Fruit fly (Drosophila melanogaster) whole organism, embryonic: Measurements from ENCODE around the gene Duox.

Experiments used
- Antp ChIP-seq: fragments of 200-800 bp; sonication (Bioruptor generic); optimal IDR thresholded peaks from 3 replicates; lab custom pipeline; 2016; ENCODE audit warnings: missing biosample characterization, missing genetic modification characterization
- Bteb2 ChIP-seq: fragments of 200-800 bp; sonication (Bioruptor generic); optimal IDR thresholded peaks from 2 replicates; lab custom pipeline; 2016; ENCODE audit warnings: missing biosample characterization, missing genetic modification characterization
- CG10209 ChIP-seq: fragments of 200-800 bp; sonication (Bioruptor generic); optimal IDR thresholded peaks from 3 replicates; lab custom pipeline; 2017; ENCODE audit warnings: missing biosample characterization, mild to moderate bottlenecking, missing genetic modification characterization, missing genetic modification reagents
- CG12769 ChIP-seq: fragments of 200-800 bp; sonication (Bioruptor generic); optimal IDR thresholded peaks from 2 replicates; lab custom pipeline; 2019; ENCODE audit warnings: missing biosample characterization, mild to moderate bottlenecking, missing genetic modification characterization, moderate library complexity
- CG13296 ChIP-seq: fragments of 200-800 bp; sonication (Bioruptor generic); optimal IDR thresholded peaks from 3 replicates; lab custom pipeline; 2018; ENCODE audit warnings: missing biosample characterization, mild to moderate bottlenecking, missing genetic modification characterization
- CG15514 ChIP-seq: fragments of 200-800 bp; sonication (Bioruptor generic); optimal IDR thresholded peaks from 3 replicates; lab custom pipeline; 2017; ENCODE audit warnings: missing biosample characterization, missing genetic modification characterization, mild to moderate bottlenecking, moderate library complexity, missing genetic modification reagents
- CG2129 ChIP-seq: fragments of 200-800 bp; sonication (Bioruptor generic); IDR thresholded peaks from 2 replicates; pipeline ENCODE4 v1.3.6; 2022; ENCODE audit warnings: missing biosample characterization, missing genetic modification characterization; ENCODE audit not compliant: partially characterized antibody
- CG2678 ChIP-seq: fragments of 200-800 bp; sonication (Bioruptor generic); optimal IDR thresholded peaks from 3 replicates; lab custom pipeline; 2019; ENCODE audit warnings: missing biosample characterization, mild to moderate bottlenecking, missing genetic modification characterization, moderate library complexity
- CG2712 ChIP-seq: fragments of 200-800 bp; optimal IDR thresholded peaks from 3 replicates; lab custom pipeline; 2019; ENCODE audit warnings: missing biosample characterization, mild to moderate bottlenecking, missing genetic modification characterization, moderate library complexity
- CG2889 ChIP-seq: fragments of 200-800 bp; sonication (Bioruptor generic); IDR thresholded peaks from 3 replicates; pipeline ENCODE4 v1.3.6; 2022; ENCODE audit warnings: missing biosample characterization, missing genetic modification characterization
- CG3065 ChIP-seq: fragments of 200-800 bp; sonication (Bioruptor generic); optimal IDR thresholded peaks from 2 replicates; lab custom pipeline; 2016; ENCODE audit warnings: missing biosample characterization, missing genetic modification characterization
- CG32767 ChIP-seq: fragments of 200-800 bp; sonication (Bioruptor generic); IDR thresholded peaks from 2 replicates; pipeline ENCODE4 v1.3.6; 2022; ENCODE audit warnings: missing biosample characterization, missing genetic modification characterization
- CG34422 ChIP-seq: fragments of 200-800 bp; sonication (Bioruptor generic); IDR thresholded peaks from 3 replicates; pipeline ENCODE4 v1.3.6; 2022; ENCODE audit warnings: missing biosample characterization, missing genetic modification characterization
- CG5180 ChIP-seq: fragments of 200-800 bp; sonication (Bioruptor generic); optimal IDR thresholded peaks from 3 replicates; lab custom pipeline; 2017; ENCODE audit warnings: missing biosample characterization, missing genetic modification characterization, mild to moderate bottlenecking, moderate library complexity, missing genetic modification reagents
- CG6813 ChIP-seq: fragments of 200-800 bp; sonication (Bioruptor generic); optimal IDR thresholded peaks from 2 replicates; lab custom pipeline; 2017; ENCODE audit warnings: missing biosample characterization, missing genetic modification characterization, mild to moderate bottlenecking, moderate library complexity, missing genetic modification reagents
- CG8281 ChIP-seq: fragments of 200-800 bp; sonication (Bioruptor generic); optimal IDR thresholded peaks from 2 replicates; lab custom pipeline; 2018; ENCODE audit warnings: missing biosample characterization, mild to moderate bottlenecking, missing genetic modification characterization, moderate library complexity
- Camta ChIP-seq: fragments of 200-800 bp; sonication (Bioruptor generic); optimal IDR thresholded peaks from 2 replicates; lab custom pipeline; 2016; ENCODE audit warnings: missing biosample characterization, missing genetic modification characterization
- Doc2 ChIP-seq: fragments of 200-800 bp; sonication (Bioruptor generic); IDR thresholded peaks from 2 replicates; pipeline ENCODE4 v1.3.6; 2022; ENCODE audit warnings: missing biosample characterization, missing genetic modification characterization
- Eip74EF ChIP-seq, 2 experiments: fragments of 200-800 bp in 1 of 2; fragments of >200 bp in 1 of 2; sonication (Bioruptor generic) in 1 of 2; optimal IDR thresholded peaks; 2 replicates each; lab custom pipeline; 2017 to 2019; ENCODE audit warnings: missing biosample characterization in 2 of 2, missing genetic modification characterization in 2 of 2, mild to moderate bottlenecking in 1 of 2, moderate library complexity in 1 of 2
- Elba2 ChIP-seq: fragments of 200-800 bp; sonication (Bioruptor generic); optimal IDR thresholded peaks from 3 replicates; lab custom pipeline; 2016; ENCODE audit warnings: missing biosample characterization, missing genetic modification characterization
- Lpt ChIP-seq: fragments of >200 bp; optimal IDR thresholded peaks from 2 replicates; lab custom pipeline; 2018; ENCODE audit warnings: missing biosample characterization, missing genetic modification characterization
- Myb ChIP-seq: fragments of 200-800 bp; sonication (Bioruptor generic); optimal IDR thresholded peaks from 2 replicates; lab custom pipeline; 2016; ENCODE audit warnings: missing biosample characterization, missing genetic modification characterization
- Oaz ChIP-seq: fragments of 200-800 bp; sonication (Bioruptor generic); IDR thresholded peaks from 2 replicates; pipeline ENCODE4 v1.3.6; 2022; ENCODE audit warnings: missing biosample characterization, missing genetic modification characterization
- Oli ChIP-seq: fragments of 200-800 bp; sonication (Bioruptor generic); optimal IDR thresholded peaks from 2 replicates; lab custom pipeline; 2018; ENCODE audit warnings: missing biosample characterization, mild to moderate bottlenecking, missing genetic modification characterization, moderate library complexity
- Ptx1 ChIP-seq: fragments of 200-800 bp; sonication (Bioruptor generic); IDR thresholded peaks from 2 replicates; pipeline ENCODE4 v1.3.6; 2022; ENCODE audit warnings: missing biosample characterization, missing genetic modification characterization
- Side ChIP-seq: fragments of 200-800 bp; sonication (Bioruptor generic); optimal IDR thresholded peaks from 2 replicates; lab custom pipeline; 2016; ENCODE audit warnings: missing biosample characterization, missing genetic modification characterization
- Usf ChIP-seq: fragments of 200-800 bp; sonication (Bioruptor generic); optimal IDR thresholded peaks from 2 replicates; lab custom pipeline; 2017; ENCODE audit warnings: missing genotype, missing biosample characterization, missing genetic modification characterization
- caup ChIP-seq: fragments of 200-800 bp; sonication (Bioruptor generic); optimal IDR thresholded peaks from 3 replicates; lab custom pipeline; 2017; ENCODE audit warnings: missing biosample characterization, mild to moderate bottlenecking, missing genetic modification characterization, moderate library complexity; ENCODE audit not compliant: severe bottlenecking
- chinmo ChIP-seq: fragments of 200-800 bp; sonication (Bioruptor generic); IDR thresholded peaks from 4 replicates; pipeline ENCODE4 v1.3.6; 2022; ENCODE audit warnings: missing biosample characterization, missing genetic modification characterization; ENCODE audit not compliant: partially characterized antibody
- dan ChIP-seq: fragments of 200-800 bp; sonication (Bioruptor generic); IDR thresholded peaks from 2 replicates; pipeline ENCODE4 v1.3.6; 2022; ENCODE audit warnings: missing biosample characterization, missing genetic modification characterization
- fd96Cb ChIP-seq: fragments of 200-800 bp; sonication (Bioruptor generic); optimal IDR thresholded peaks from 2 replicates; lab custom pipeline; 2018; ENCODE audit warnings: missing biosample characterization, mild to moderate bottlenecking, missing genetic modification characterization, moderate library complexity
- gce ChIP-seq: fragments of 200-800 bp; sonication (Bioruptor generic); IDR thresholded peaks from 3 replicates; pipeline ENCODE4 v1.3.6; 2022; ENCODE audit warnings: missing biosample characterization, missing genetic modification characterization
- gro ChIP-seq: fragments of 200-800 bp; sonication (Bioruptor generic); optimal IDR thresholded peaks from 2 replicates; lab custom pipeline; 2016; ENCODE audit warnings: missing biosample characterization, missing genetic modification characterization
- h ChIP-seq: fragments of >200 bp; optimal IDR thresholded peaks from 2 replicates; lab custom pipeline; 2017
- ham ChIP-seq: fragments of 200-800 bp; sonication (Bioruptor generic); IDR thresholded peaks from 2 replicates; pipeline ENCODE4 v1.3.6; 2022; ENCODE audit warnings: missing biosample characterization, missing genetic modification characterization
- hb ChIP-seq: fragments of 200-800 bp; sonication (Bioruptor generic); IDR thresholded peaks from 3 replicates; pipeline ENCODE4 v1.3.6; 2022; ENCODE audit warnings: missing biosample characterization, missing genetic modification characterization; ENCODE audit not compliant: partially characterized antibody
- ind ChIP-seq: fragments of 200-800 bp; sonication (Bioruptor generic); optimal IDR thresholded peaks from 3 replicates; lab custom pipeline; 2016; ENCODE audit warnings: missing biosample characterization, missing genetic modification characterization
- jing ChIP-seq: fragments of 200-800 bp; sonication (Bioruptor generic); optimal IDR thresholded peaks from 2 replicates; lab custom pipeline; 2018; ENCODE audit warnings: missing biosample characterization, mild to moderate bottlenecking, missing genetic modification characterization
- ken ChIP-seq: fragments of 200-800 bp; sonication (Bioruptor generic); IDR thresholded peaks from 3 replicates; pipeline ENCODE4 v1.3.6; 2022; ENCODE audit warnings: missing biosample characterization, missing genetic modification characterization
- lmd ChIP-seq: fragments of 200-800 bp; sonication (Bioruptor generic); IDR thresholded peaks from 2 replicates; pipeline ENCODE4 v1.3.6; 2022; ENCODE audit warnings: missing biosample characterization, missing genetic modification characterization
- otp ChIP-seq: fragments of 200-800 bp; sonication (Bioruptor generic); IDR thresholded peaks from 3 replicates; pipeline ENCODE4, ENCODE4 v1.3.6; 2022; ENCODE audit warnings: missing biosample characterization, missing genetic modification characterization
- pzg ChIP-seq: fragments of 200-800 bp; sonication (Bioruptor generic); optimal IDR thresholded peaks from 3 replicates; lab custom pipeline; 2018; ENCODE audit warnings: missing biosample characterization, mild to moderate bottlenecking, missing genetic modification characterization, moderate library complexity
- row ChIP-seq: fragments of 200-800 bp; sonication (Bioruptor generic); IDR thresholded peaks from 3 replicates; pipeline ENCODE4 v1.3.6; 2022; ENCODE audit warnings: missing biosample characterization, missing genetic modification characterization
- sens-2 ChIP-seq: fragments of 200-800 bp; sonication (Bioruptor generic); IDR thresholded peaks from 2 replicates; pipeline ENCODE4 v1.3.6; 2022; ENCODE audit warnings: missing biosample characterization, missing genetic modification characterization
- stwl ChIP-seq: fragments of 200-800 bp; sonication (Bioruptor generic); optimal IDR thresholded peaks from 3 replicates; lab custom pipeline; 2018; ENCODE audit warnings: missing biosample characterization, mild to moderate bottlenecking, missing genetic modification characterization, moderate library complexity
- tna ChIP-seq: fragments of 200-800 bp; sonication (Bioruptor generic); IDR thresholded peaks from 2 replicates; pipeline ENCODE4 v1.3.6; 2022; ENCODE audit warnings: missing biosample characterization, missing genetic modification characterization; ENCODE audit not compliant: partially characterized antibody
- toy ChIP-seq: fragments of 200-800 bp; sonication (Bioruptor generic); IDR thresholded peaks from 2 replicates; pipeline ENCODE4 v1.3.6; 2022; ENCODE audit warnings: missing biosample characterization, missing genetic modification characterization
- tup ChIP-seq: fragments of 200-800 bp; sonication (Bioruptor generic); optimal IDR thresholded peaks from 2 replicates; lab custom pipeline; 2016; ENCODE audit warnings: missing biosample characterization, mild to moderate bottlenecking, missing genetic modification characterization, moderate library complexity
- usp ChIP-seq: fragments of >200 bp; optimal IDR thresholded peaks from 2 replicates; lab custom pipeline; 2017; ENCODE audit warnings: missing biosample characterization, missing genetic modification characterization
- zfh1 ChIP-seq: fragments of 200-800 bp; sonication (Bioruptor generic); IDR thresholded peaks from 3 replicates; pipeline ENCODE4 v1.3.6; 2022; ENCODE audit warnings: missing biosample characterization, missing genetic modification characterization

The Duox gene

dm6 chr2L:2861885-2862620 is 32.0 kb upstream of the Duox start (continued):
- TF ChIP-seq CG5180 (GFP tag; lab: Kevin White, UChicago) = no peak
- TF ChIP-seq jing (GFP tag; lab: Kevin White, UChicago) = no peak
- TF ChIP-seq pzg (GFP tag; lab: Kevin White, UChicago) = no peak
- no peak for TF ChIP-seq CG2889 (GFP tag; lab: Robert Waterston, UW)
- TF ChIP-seq CG3065 (GFP tag; lab: Kevin White, UChicago) = no peak
- TF ChIP-seq CG15514 (GFP tag; lab: Kevin White, UChicago) = peak; percentile 15
- no peak for TF ChIP-seq Usf (GFP tag; lab: Kevin White, UChicago)
- TF ChIP-seq zfh1 (GFP tag; lab: Robert Waterston, UW) = no peak
- no peak for TF ChIP-seq Oli (tag; lab: Kevin White, UChicago)
- TF ChIP-seq sens-2 (GFP tag; lab: Robert Waterston, UW) = no peak
- TF ChIP-seq Elba2 (GFP tag; lab: Kevin White, UChicago) = no peak
- no peak for TF ChIP-seq row (GFP tag; lab: Robert Waterston, UW)
- TF ChIP-seq CG8281 = no peak
- peak; percentile 28 for TF ChIP-seq CG2712 (tag; lab: Kevin White, UChicago)
- no peak for TF ChIP-seq Oaz (GFP tag; lab: Robert Waterston, UW)
- TF ChIP-seq Bteb2 (GFP tag; lab: Kevin White, UChicago) = no peak
- TF ChIP-seq h = no peak
- no peak for TF ChIP-seq CG34422 (GFP tag; lab: Robert Waterston, UW)
- TF ChIP-seq gro (GFP tag; lab: Kevin White, UChicago) = peak; percentile 17
- no peak for TF ChIP-seq Antp (GFP tag; lab: Kevin White, UChicago)
- TF ChIP-seq gce (GFP tag; lab: Robert Waterston, UW) = no peak; the same call in 2 of the 3 replicates
- no peak for TF ChIP-seq Doc2
- no peak for TF ChIP-seq CG10209
- TF ChIP-seq tna (GFP tag; lab: Robert Waterston, UW) = peak; percentile 62; the same call in 1 of the 2 replicates
- no peak for TF ChIP-seq stwl
- TF ChIP-seq CG12769 (tag; lab: Kevin White, UChicago) = peak; percentile 2
- TF ChIP-seq Side (GFP tag; lab: Kevin White, UChicago) = no peak
- TF ChIP-seq CG32767 (GFP tag; lab: Robert Waterston, UW) = no peak
- TF ChIP-seq CG6813 (GFP tag; lab: Kevin White, UChicago) = no peak
- no peak for TF ChIP-seq hb (GFP tag; lab: Robert Waterston, UW)
- peak; percentile 40 for TF ChIP-seq CG2678 (tag; lab: Kevin White, UChicago)
- no peak for TF ChIP-seq ind (GFP tag; lab: Kevin White, UChicago)
- no peak for TF ChIP-seq Myb
- peak; percentile 98 for TF ChIP-seq chinmo (GFP tag; lab: Robert Waterston, UW)
- no peak for TF ChIP-seq tup (GFP tag; lab: Kevin White, UChicago)
- no peak for TF ChIP-seq fd96Cb (tag; lab: Kevin White, UChicago)
- no peak for TF ChIP-seq ham (GFP tag; lab: Robert Waterston, UW)
- peak in 1 of 2 experiments; percentile 12 for TF ChIP-seq Eip74EF (GFP tag; optimal IDR thresholded peaks at IDR 0.05; lab: Kevin White, UChicago)
- no peak for TF ChIP-seq dan (GFP tag; lab: Robert Waterston, UW)
- no peak for TF ChIP-seq toy (GFP tag; lab: Robert Waterston, UW)
- no peak for TF ChIP-seq CG2129
- no peak for TF ChIP-seq Lpt (GFP tag; lab: Kevin White, UChicago)
- no peak for TF ChIP-seq lmd
- no peak for TF ChIP-seq Ptx1
- TF ChIP-seq Camta (GFP tag; lab: Kevin White, UChicago) = peak; percentile 8
- no peak for TF ChIP-seq usp (GFP tag; lab: Kevin White, UChicago)
- TF ChIP-seq CG13296 = peak; percentile 33
- TF ChIP-seq ken (GFP tag; lab: Robert Waterston, UW) = no peak
- TF ChIP-seq caup = peak; percentile 42
- TF ChIP-seq otp (GFP tag; lab: Robert Waterston, UW) = 0 out of 3 replicates have a peak, but pooled peaks have one; percentile 64
